Worm (Caenorhabditis elegans) whole organism, L3 larva: ENCODE data around the gene srh-136.

Source experiments
- aly-2 ChIP-seq: fragments of 150-350 bp; optimal IDR thresholded peaks from 2 replicates; lab custom pipeline; 2014; ENCODE audit warnings: missing biosample characterization, missing genetic modification characterization
- ama-1 ChIP-seq: fragments of 150-350 bp; optimal IDR thresholded peaks from 2 replicates; lab custom pipeline; 2018
- ceh-28 ChIP-seq: fragments of 150-350 bp; optimal IDR thresholded peaks from 2 replicates; lab custom pipeline; 2014; ENCODE audit warnings: missing biosample characterization, missing genetic modification reagents, missing genetic modification characterization
- ceh-9 ChIP-seq: sonication (generic microtip); optimal IDR thresholded peaks from 2 replicates; lab custom pipeline; 2018; ENCODE audit warnings: missing biosample characterization, missing genetic modification characterization
- daf-12 ChIP-seq: fragments of 150-350 bp; optimal IDR thresholded peaks from 2 replicates; lab custom pipeline; 2014; ENCODE audit warnings: missing biosample characterization, missing genetic modification reagents, missing genetic modification characterization
- egl-5 ChIP-seq: fragments of 150-350 bp; optimal IDR thresholded peaks from 2 replicates; lab custom pipeline; 2017; ENCODE audit warnings: missing biosample characterization, missing genetic modification reagents, missing genetic modification characterization, inconsistent platforms
- elt-1 ChIP-seq: fragments of 150-350 bp; optimal IDR thresholded peaks from 2 replicates; lab custom pipeline; 2014; ENCODE audit warnings: missing biosample characterization, missing genetic modification characterization
- elt-2 ChIP-seq: sonication (generic microtip); optimal IDR thresholded peaks from 2 replicates; lab custom pipeline; 2016; ENCODE audit warnings: missing genetic modification reagents, mild to moderate bottlenecking, missing genetic modification characterization, missing compliant biosample characterization
- eor-1 ChIP-seq, 2 experiments: fragments of 150-350 bp; optimal IDR thresholded peaks; 2 replicates each; lab custom pipeline; 2014 to 2018; ENCODE audit warnings: missing biosample characterization in 2 of 2, missing genetic modification characterization in 2 of 2
- fkh-2 ChIP-seq: fragments of 150-350 bp; optimal IDR thresholded peaks from 2 replicates; lab custom pipeline; 2014; ENCODE audit warnings: missing biosample characterization, missing genetic modification reagents, missing genetic modification characterization
- fos-1 ChIP-seq: fragments of 150-350 bp; optimal IDR thresholded peaks from 2 replicates; lab custom pipeline; 2014; ENCODE audit warnings: missing biosample characterization, missing genetic modification characterization
- hmg-11 ChIP-seq: sonication (generic microtip); optimal IDR thresholded peaks from 2 replicates; lab custom pipeline; 2016; ENCODE audit warnings: missing genetic modification characterization, missing compliant biosample characterization
- jun-1 ChIP-seq: fragments of 150-350 bp; optimal IDR thresholded peaks from 2 replicates; lab custom pipeline; 2014; ENCODE audit warnings: missing biosample characterization, missing genetic modification reagents, missing genetic modification characterization
- lin-15B ChIP-seq: fragments of 150-350 bp; optimal IDR thresholded peaks from 2 replicates; lab custom pipeline; 2014; ENCODE audit warnings: missing biosample characterization, missing genetic modification characterization
- lsy-12 ChIP-seq: sonication (generic microtip); optimal IDR thresholded peaks from 2 replicates; lab custom pipeline; 2016; ENCODE audit warnings: mild to moderate bottlenecking, missing genetic modification characterization, missing compliant biosample characterization
- nfya-1 ChIP-seq: sonication (generic microtip); optimal IDR thresholded peaks from 2 replicates; lab custom pipeline; 2017; ENCODE audit warnings: missing genetic modification characterization, mild to moderate bottlenecking, missing compliant biosample characterization, antibody characterized with exemption, moderate library complexity; ENCODE audit not compliant: insufficient read depth
- nhr-11 ChIP-seq: fragments of 150-350 bp; optimal IDR thresholded peaks from 2 replicates; lab custom pipeline; 2014; ENCODE audit warnings: missing biosample characterization, missing genetic modification characterization
- nhr-237 ChIP-seq: fragments of 150-350 bp; optimal IDR thresholded peaks from 2 replicates; lab custom pipeline; 2014; ENCODE audit warnings: missing biosample characterization, missing genetic modification characterization
- nhr-43 ChIP-seq: sonication (generic microtip); optimal IDR thresholded peaks from 2 replicates; lab custom pipeline; 2016; ENCODE audit warnings: mild to moderate bottlenecking, missing genetic modification characterization, missing compliant biosample characterization; ENCODE audit not compliant: poor library complexity, severe bottlenecking
- nhr-67 ChIP-seq: fragments of 150-350 bp; optimal IDR thresholded peaks from 2 replicates; lab custom pipeline; 2014; ENCODE audit warnings: missing biosample characterization, missing genetic modification characterization
- nhr-76 ChIP-seq: fragments of 150-350 bp; sonication (generic microtip); optimal IDR thresholded peaks from 5 replicates; lab custom pipeline; 2014; ENCODE audit warnings: missing biosample characterization, missing genetic modification characterization
- nhr-77 ChIP-seq: fragments of 150-350 bp; optimal IDR thresholded peaks from 2 replicates; lab custom pipeline; 2014; ENCODE audit warnings: missing biosample characterization, missing genetic modification characterization
- pha-4 ChIP-seq: fragments of 150-350 bp; optimal IDR thresholded peaks from 2 replicates; lab custom pipeline; 2014; ENCODE audit warnings: missing biosample characterization, missing genetic modification reagents, missing genetic modification characterization
- pqm-1 ChIP-seq: fragments of 150-350 bp; optimal IDR thresholded peaks from 2 replicates; lab custom pipeline; 2017; ENCODE audit warnings: missing biosample characterization, missing genetic modification characterization, inconsistent platforms
- sea-2 ChIP-seq: fragments of 150-350 bp; sonication (generic microtip); optimal IDR thresholded peaks from 4 replicates; lab custom pipeline; 2014; ENCODE audit warnings: missing biosample characterization, missing genetic modification reagents, missing genetic modification characterization
- skn-1 ChIP-seq: fragments of 150-350 bp; optimal IDR thresholded peaks from 2 replicates; lab custom pipeline; 2014; ENCODE audit warnings: missing biosample characterization, missing genetic modification characterization
- snpc-4 ChIP-seq: fragments of 150-350 bp; optimal IDR thresholded peaks from 2 replicates; lab custom pipeline; 2014; ENCODE audit warnings: missing biosample characterization, missing genetic modification characterization
- unc-62 ChIP-seq: fragments of 150-350 bp; sonication (generic microtip); optimal IDR thresholded peaks from 4 replicates; lab custom pipeline; 2014; ENCODE audit warnings: missing biosample characterization, missing genetic modification reagents, missing genetic modification characterization
- zag-1 ChIP-seq: fragments of 150-350 bp; optimal IDR thresholded peaks from 2 replicates; lab custom pipeline; 2014; ENCODE audit warnings: missing biosample characterization, missing genetic modification characterization
- ztf-4 ChIP-seq: fragments of 150-350 bp; optimal IDR thresholded peaks from 2 replicates; lab custom pipeline; 2014; ENCODE audit warnings: missing biosample characterization, missing genetic modification characterization

The srh-136 gene

ce11 chrV:16497504-16497903 is at the start of gene srh-136:
Gene srh-136, minus strand, starts transcription at chrV:16497596.
- TF ChIP-seq lsy-12 (tag; lab: Kevin White, UChicago) = no peak
- no peak for TF ChIP-seq zag-1 (tag; lab: Kevin White, UChicago)

- peak; percentile 83 for TF ChIP-seq nfya-1
- TF ChIP-seq lin-15B (tag; lab: Kevin White, UChicago) = no peak
These were observed 43.3 kb upstream of the srh-136 start for ce11 chrV:16540657-16541056.

ce11 chrV:16539666-16540065 is 42.3 kb upstream of the srh-136 start:
- TF ChIP-seq nhr-76 (tag; lab: Kevin White, UChicago) (no peak), eor-1 (tag; optimal IDR thresholded peaks at IDR 0.05; lab: Kevin White, UChicago) (no peak), nfya-1 (peak; percentile 86), ceh-9 (no peak)

ce11 chrV:16537908-16538446 is 40.6 kb upstream of the srh-136 start, which contains the start of gene Y32B12B.2:
Gene Y32B12B.2, plus strand, starts transcription at chrV:16538396.
- no peak for TF ChIP-seq fos-1 (tag; lab: Kevin White, UChicago)
- TF ChIP-seq lin-15B (tag; lab: Kevin White, UChicago) = peak; percentile 73
- peak; percentile 36 for TF ChIP-seq elt-2 (tag; lab: Kevin White, UChicago)
- TF ChIP-seq ceh-28 (tag; lab: Kevin White, UChicago) = no peak
- TF ChIP-seq snpc-4 = no peak
- peak; percentile 83 for TF ChIP-seq nfya-1
- TF ChIP-seq nhr-67 (tag; lab: Kevin White, UChicago) = no peak
- TF ChIP-seq eor-1 (tag; optimal IDR thresholded peaks at IDR 0.05; lab: Kevin White, UChicago) = no peak
- TF ChIP-seq daf-12 = no peak

- no peak for TF ChIP-seq skn-1 (tag; lab: Kevin White, UChicago)
- no peak for TF ChIP-seq nhr-43 (tag; lab: Kevin White, UChicago)
- no peak for TF ChIP-seq ztf-4 (tag; lab: Kevin White, UChicago)
- TF ChIP-seq pha-4 (tag; lab: Kevin White, UChicago) = no peak
- TF ChIP-seq unc-62 (GFP tag; lab: Kevin White, UChicago) = no peak
- TF ChIP-seq elt-1 (tag; lab: Kevin White, UChicago) = no peak
- no peak for TF ChIP-seq hmg-11 (tag; lab: Kevin White, UChicago)
- no peak for TF ChIP-seq sea-2 (GFP tag; lab: Kevin White, UChicago)
- TF ChIP-seq ama-1 = no peak
- TF ChIP-seq nhr-11 (tag; lab: Kevin White, UChicago) = no peak
- TF ChIP-seq fkh-2 (tag; lab: Kevin White, UChicago) = no peak
- no peak for TF ChIP-seq ceh-28 (tag; lab: Kevin White, UChicago)
- no peak for TF ChIP-seq jun-1 (tag; lab: Kevin White, UChicago)
- no peak for TF ChIP-seq pqm-1 (tag; lab: Kevin White, UChicago)
- no peak for TF ChIP-seq fos-1 (tag; lab: Kevin White, UChicago)
- no peak for TF ChIP-seq egl-5 (tag; lab: Kevin White, UChicago)
- no peak for TF ChIP-seq ceh-9
These were observed 39.3 kb upstream of the srh-136 start, which contains the start of gene Y32B12B.1 for ce11 chrV:16536701-16537100. Gene Y32B12B.1, plus strand, starts transcription at chrV:16537001.

ce11 chrV:16535172-16535571 is 37.8 kb upstream of the srh-136 start, which contains the start of gene Y32B12B.8:
Gene Y32B12B.8, plus strand, starts transcription at chrV:16535472.
- TF ChIP-seq egl-5 (tag; lab: Kevin White, UChicago) (no peak), lin-15B (tag; lab: Kevin White, UChicago) (no peak), nhr-77 (tag; lab: Kevin White, UChicago) (no peak), aly-2 (tag; lab: Kevin White, UChicago) (no peak), ceh-28 (tag; lab: Kevin White, UChicago) (no peak), nhr-237 (tag; lab: Kevin White, UChicago) (no peak), eor-1 (tag; optimal IDR thresholded peaks at IDR 0.05; lab: Kevin White, UChicago) (no peak), snpc-4 (no peak)
